Fruit fly (Drosophila melanogaster) whole organism, embryonic: Measurements from ENCODE around the gene CG31549.

Experiments
- Ada2b ChIP-seq: fragments of 200-800 bp; sonication (Bioruptor generic); IDR thresholded peaks from 2 replicates; pipeline ENCODE4 v1.3.6; 2022; ENCODE audit warnings: missing biosample characterization, missing genetic modification characterization
- Bteb2 ChIP-seq: fragments of 200-800 bp; sonication (Bioruptor generic); optimal IDR thresholded peaks from 2 replicates; lab custom pipeline; 2016; ENCODE audit warnings: missing biosample characterization, missing genetic modification characterization
- C15 ChIP-seq: fragments of 200-800 bp; sonication (Bioruptor generic); IDR thresholded peaks from 3 replicates; pipeline ENCODE4 v1.3.6; 2022; ENCODE audit warnings: missing biosample characterization, missing genetic modification characterization
- CG1024 ChIP-seq: fragments of 200-800 bp; sonication (Bioruptor generic); IDR thresholded peaks from 2 replicates; pipeline ENCODE4 v1.3.6; 2022; ENCODE audit warnings: missing biosample characterization, missing genetic modification characterization
- CG11504 ChIP-seq: fragments of 200-800 bp; sonication (Bioruptor generic); optimal IDR thresholded peaks from 3 replicates; lab custom pipeline; 2019; ENCODE audit warnings: missing biosample characterization, mild to moderate bottlenecking, missing genetic modification characterization, moderate library complexity
- CG12744 ChIP-seq: fragments of 200-800 bp; sonication (Bioruptor generic); optimal IDR thresholded peaks from 2 replicates; lab custom pipeline; 2016; ENCODE audit warnings: missing biosample characterization, missing genetic modification characterization
- CG14710 ChIP-seq: fragments of 200-800 bp; sonication (Bioruptor generic); optimal IDR thresholded peaks from 3 replicates; lab custom pipeline; 2019; ENCODE audit warnings: missing biosample characterization, mild to moderate bottlenecking, missing genetic modification characterization, moderate library complexity
- CG15073 ChIP-seq: fragments of 200-800 bp; sonication (Bioruptor generic); optimal IDR thresholded peaks from 2 replicates; lab custom pipeline; 2016; ENCODE audit warnings: missing biosample characterization, missing genetic modification characterization
- CG18599 ChIP-seq: fragments of 200-800 bp; sonication (Bioruptor generic); optimal IDR thresholded peaks from 3 replicates; lab custom pipeline; 2017; ENCODE audit warnings: missing biosample characterization, missing genetic modification characterization, mild to moderate bottlenecking, moderate library complexity, missing genetic modification reagents
- CG2889 ChIP-seq: fragments of 200-800 bp; sonication (Bioruptor generic); IDR thresholded peaks from 3 replicates; pipeline ENCODE4 v1.3.6; 2022; ENCODE audit warnings: missing biosample characterization, missing genetic modification characterization
- CG33213 ChIP-seq: fragments of 200-800 bp; sonication (Bioruptor generic); optimal IDR thresholded peaks from 3 replicates; lab custom pipeline; 2016; ENCODE audit warnings: missing biosample characterization, missing genetic modification characterization
- CG3995 ChIP-seq: fragments of 200-800 bp; sonication (Bioruptor generic); optimal IDR thresholded peaks from 3 replicates; lab custom pipeline; 2016; ENCODE audit warnings: missing biosample characterization, missing genetic modification characterization
- CG6689 ChIP-seq: fragments of 200-800 bp; sonication (Bioruptor generic); IDR thresholded peaks from 2 replicates; pipeline ENCODE4 v1.3.6; 2022; ENCODE audit warnings: missing biosample characterization, missing genetic modification characterization
- CG6813 ChIP-seq: fragments of 200-800 bp; sonication (Bioruptor generic); optimal IDR thresholded peaks from 2 replicates; lab custom pipeline; 2017; ENCODE audit warnings: missing biosample characterization, missing genetic modification characterization, mild to moderate bottlenecking, moderate library complexity, missing genetic modification reagents
- CG7271 ChIP-seq: fragments of 200-800 bp; sonication (Bioruptor generic); optimal IDR thresholded peaks from 2 replicates; lab custom pipeline; 2018; ENCODE audit warnings: missing biosample characterization, mild to moderate bottlenecking, missing genetic modification characterization, moderate library complexity
- CG8765 ChIP-seq: fragments of 200-800 bp; sonication (Bioruptor generic); IDR thresholded peaks from 2 replicates; pipeline ENCODE4 v1.3.6; 2022; ENCODE audit warnings: missing biosample characterization, missing genetic modification characterization
- CG9727 ChIP-seq: fragments of 200-800 bp; sonication (Bioruptor generic); optimal IDR thresholded peaks from 3 replicates; lab custom pipeline; 2017; ENCODE audit warnings: missing biosample characterization, mild to moderate bottlenecking, missing genetic modification characterization
- CG9932 ChIP-seq: fragments of 200-800 bp; sonication (Bioruptor generic); IDR thresholded peaks from 2 replicates; pipeline ENCODE4 v1.3.6; 2022; ENCODE audit warnings: missing biosample characterization, missing genetic modification characterization
- CHES-1-like ChIP-seq: fragments of 200-800 bp; sonication (Bioruptor generic); optimal IDR thresholded peaks from 2 replicates; lab custom pipeline; 2016; ENCODE audit warnings: missing biosample characterization, missing genetic modification characterization
- Dip2 ChIP-seq: fragments of 200-800 bp; sonication (Bioruptor generic); IDR thresholded peaks from 2 replicates; pipeline ENCODE4 v1.3.6; 2022; ENCODE audit warnings: missing biosample characterization, missing genetic modification characterization
- HLHmδ ChIP-seq: fragments of 200-800 bp; sonication (Bioruptor generic); optimal IDR thresholded peaks from 2 replicates; lab custom pipeline; 2018; ENCODE audit warnings: missing biosample characterization, mild to moderate bottlenecking, missing genetic modification characterization, moderate library complexity
- Hmr ChIP-seq: fragments of 200-800 bp; sonication (Bioruptor generic); optimal IDR thresholded peaks from 3 replicates; lab custom pipeline; 2017; ENCODE audit warnings: mild to moderate bottlenecking, missing biosample characterization, missing genetic modification reagents, missing genetic modification characterization
- Kr ChIP-seq: fragments of 200-800 bp; sonication (Bioruptor generic); optimal IDR thresholded peaks from 2 replicates; lab custom pipeline; 2017; ENCODE audit warnings: missing biosample characterization, mild to moderate bottlenecking, missing genetic modification characterization
- NC2α ChIP-seq: fragments of 200-800 bp; sonication (Bioruptor generic); optimal IDR thresholded peaks from 2 replicates; lab custom pipeline; 2016; ENCODE audit warnings: missing biosample characterization, missing genetic modification characterization
- Neu2 ChIP-seq: fragments of 200-800 bp; sonication (Bioruptor generic); optimal IDR thresholded peaks from 3 replicates; lab custom pipeline; 2016; ENCODE audit warnings: missing biosample characterization, missing genetic modification characterization, borderline replicate concordance
- Nf-YB ChIP-seq: fragments of 200-800 bp; sonication (Bioruptor generic); optimal IDR thresholded peaks from 3 replicates; lab custom pipeline; 2019; ENCODE audit warnings: missing biosample characterization, mild to moderate bottlenecking, missing genetic modification characterization, moderate library complexity
- Optix ChIP-seq: fragments of 200-800 bp; sonication (Bioruptor generic); IDR thresholded peaks from 3 replicates; pipeline ENCODE4 v1.3.6; 2022; ENCODE audit warnings: missing biosample characterization, missing genetic modification characterization
- Poxn ChIP-seq: fragments of 200-800 bp; sonication (Bioruptor generic); IDR thresholded peaks from 2 replicates; pipeline ENCODE4 v1.3.6; 2022; ENCODE audit warnings: missing biosample characterization, missing genetic modification characterization
- Side ChIP-seq: fragments of 200-800 bp; sonication (Bioruptor generic); optimal IDR thresholded peaks from 2 replicates; lab custom pipeline; 2016; ENCODE audit warnings: missing biosample characterization, missing genetic modification characterization
- Trl ChIP-seq, 3 experiments: fragments of >200 bp in 2 of 3; fragments of 200-800 bp in 1 of 3; sonication (Bioruptor generic) in 1 of 3; optimal IDR thresholded peaks; 2 replicates in 1 of 3; 3 replicates in 2 of 3; lab custom pipeline; 2016 to 2017; ENCODE audit warnings: missing biosample characterization in 1 of 3, missing genetic modification characterization in 1 of 3
- ara ChIP-seq: fragments of 200-800 bp; sonication (Bioruptor generic); IDR thresholded peaks from 2 replicates; pipeline ENCODE4 v1.3.6; 2022; ENCODE audit warnings: missing biosample characterization, missing genetic modification characterization
- br ChIP-seq: fragments of >200 bp; optimal IDR thresholded peaks from 2 replicates; lab custom pipeline; 2017
- chif ChIP-seq, 2 experiments: fragments of 200-800 bp; sonication (Bioruptor generic); optimal IDR thresholded peaks; 3 replicates each; lab custom pipeline; 2016; ENCODE audit warnings: missing biosample characterization in 2 of 2, missing genetic modification characterization in 2 of 2
- croc ChIP-seq: fragments of 200-800 bp; sonication (Bioruptor generic); conservative IDR thresholded peaks from 3 replicates; pipeline ENCODE4 v1.3.6; 2022; ENCODE audit warnings: missing biosample characterization, missing genetic modification characterization
- dimm ChIP-seq: fragments of 200-800 bp; sonication (Bioruptor generic); IDR thresholded peaks from 2 replicates; pipeline ENCODE4 v1.3.6; 2022; ENCODE audit warnings: missing biosample characterization, missing genetic modification characterization
- disco-r ChIP-seq: fragments of 200-800 bp; sonication (Bioruptor generic); optimal IDR thresholded peaks from 2 replicates; lab custom pipeline; 2016; ENCODE audit warnings: missing biosample characterization, missing genetic modification characterization
- ewg ChIP-seq: fragments of 200-800 bp; sonication (Bioruptor generic); optimal IDR thresholded peaks from 3 replicates; lab custom pipeline; 2017; ENCODE audit warnings: mild to moderate bottlenecking, missing biosample characterization, missing genetic modification reagents, missing genetic modification characterization
- fd96Cb ChIP-seq: fragments of 200-800 bp; sonication (Bioruptor generic); optimal IDR thresholded peaks from 2 replicates; lab custom pipeline; 2018; ENCODE audit warnings: missing biosample characterization, mild to moderate bottlenecking, missing genetic modification characterization, moderate library complexity
- gem ChIP-seq: fragments of 200-800 bp; sonication (Bioruptor generic); optimal IDR thresholded peaks from 2 replicates; lab custom pipeline; 2019; ENCODE audit warnings: missing biosample characterization, mild to moderate bottlenecking, missing genetic modification characterization, moderate library complexity
- knrl ChIP-seq: fragments of 200-800 bp; sonication (Bioruptor generic); IDR thresholded peaks from 3 replicates; pipeline ENCODE4 v1.3.6; 2022; ENCODE audit warnings: missing biosample characterization, missing genetic modification characterization; ENCODE audit not compliant: partially characterized antibody
- oc ChIP-seq: fragments of 200-800 bp; sonication (Bioruptor generic); optimal IDR thresholded peaks from 2 replicates; lab custom pipeline; 2018; ENCODE audit warnings: missing biosample characterization, mild to moderate bottlenecking, missing genetic modification characterization, moderate library complexity
- otp ChIP-seq: fragments of 200-800 bp; sonication (Bioruptor generic); IDR thresholded peaks from 3 replicates; pipeline ENCODE4, ENCODE4 v1.3.6; 2022; ENCODE audit warnings: missing biosample characterization, missing genetic modification characterization
- phol ChIP-seq: fragments of 200-800 bp; sonication (Bioruptor generic); optimal IDR thresholded peaks from 3 replicates; lab custom pipeline; 2018; ENCODE audit warnings: missing biosample characterization, mild to moderate bottlenecking, missing genetic modification characterization, moderate library complexity
- shn ChIP-seq: fragments of 200-800 bp; sonication (Bioruptor generic); optimal IDR thresholded peaks from 3 replicates; lab custom pipeline; 2016; ENCODE audit warnings: missing biosample characterization, missing genetic modification characterization
- slbo ChIP-seq: fragments of 200-800 bp; sonication (Bioruptor generic); IDR thresholded peaks from 2 replicates; pipeline ENCODE4 v1.3.6; 2022; ENCODE audit warnings: missing biosample characterization, missing genetic modification characterization
- so ChIP-seq: fragments of 200-800 bp; sonication (Bioruptor generic); IDR thresholded peaks from 3 replicates; pipeline ENCODE4 v1.3.6; 2022; ENCODE audit warnings: missing biosample characterization, missing genetic modification characterization
- twi ChIP-seq: fragments of 200-800 bp; optimal IDR thresholded peaks from 2 replicates; lab custom pipeline; 2019; ENCODE audit warnings: missing biosample characterization, mild to moderate bottlenecking, missing genetic modification characterization, moderate library complexity
- zf30C ChIP-seq: fragments of 200-800 bp; sonication (Bioruptor generic); optimal IDR thresholded peaks from 3 replicates; lab custom pipeline; 2018; ENCODE audit warnings: missing biosample characterization, mild to moderate bottlenecking, missing genetic modification characterization
- zfh1 ChIP-seq: fragments of 200-800 bp; sonication (Bioruptor generic); IDR thresholded peaks from 3 replicates; pipeline ENCODE4 v1.3.6; 2022; ENCODE audit warnings: missing biosample characterization, missing genetic modification characterization

Gene CG31549

DNA sequence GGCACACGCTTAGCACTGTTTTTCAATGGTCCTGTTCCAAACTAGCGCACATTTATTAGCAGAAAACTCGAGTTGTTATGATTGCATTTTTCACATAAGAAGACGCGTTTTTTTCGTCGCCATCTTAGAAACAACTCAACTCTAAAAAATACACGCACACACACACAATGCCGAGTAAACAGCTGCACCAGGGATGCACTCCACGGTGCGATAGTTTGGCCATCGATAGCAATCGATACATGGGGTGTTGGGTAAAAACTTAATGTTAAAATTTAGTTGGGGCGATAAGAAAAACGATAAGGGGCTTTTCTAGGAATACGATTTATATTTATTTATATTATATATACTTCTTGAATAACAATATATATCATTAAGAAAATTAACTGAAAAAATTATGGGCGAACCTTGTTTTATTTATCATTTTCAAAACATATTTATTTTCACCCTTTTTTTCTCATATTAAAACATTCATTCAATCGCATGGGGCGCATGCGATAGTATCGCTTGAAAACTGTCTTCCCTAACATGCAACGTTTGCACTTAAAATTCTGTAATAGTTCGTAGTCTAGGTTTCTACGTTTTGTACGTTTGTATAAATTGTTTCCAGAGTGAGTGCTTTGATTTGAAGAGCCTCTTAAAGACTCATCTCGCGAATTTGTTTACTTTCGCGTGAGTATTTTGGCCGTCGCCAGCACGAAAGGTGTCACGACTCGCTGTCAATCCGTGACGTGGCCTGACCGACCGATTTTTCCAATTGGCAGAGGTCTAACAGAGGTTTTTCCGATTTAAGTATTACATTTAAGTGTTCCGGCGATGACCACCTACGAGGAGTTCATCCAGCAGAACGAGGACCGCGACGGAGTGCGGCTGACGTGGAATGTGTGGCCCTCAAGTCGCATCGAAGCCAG, 16.8 kb downstream of the CG31549 start, which contains the start of the genes MTA1-like and Sec23 (continued):
- TF ChIP-seq CG33213 (GFP tag; lab: Kevin White, UChicago), result no peak
- TF ChIP-seq CG9932 (GFP tag; lab: Robert Waterston, UW), result peak; percentile 80
- no peak for TF ChIP-seq CG11504 (tag; lab: Kevin White, UChicago)
- peak; percentile 61 for TF ChIP-seq Hmr (GFP tag; lab: Kevin White, UChicago)
- TF ChIP-seq HLHmδ (GFP tag; lab: Kevin White, UChicago), result peak; percentile 41
- TF ChIP-seq chif (GFP tag; optimal IDR thresholded peaks at IDR 0.05; lab: Kevin White, UChicago), result no peak
- TF ChIP-seq br (lab: Kevin White, UChicago), result no peak
- TF ChIP-seq dimm (GFP tag; lab: Robert Waterston, UW), result no peak
- no peak for TF ChIP-seq zf30C
- TF ChIP-seq Optix (GFP tag; lab: Robert Waterston, UW), result no peak
- no peak for TF ChIP-seq so (GFP tag; lab: Robert Waterston, UW)
- no peak for TF ChIP-seq Dip2 (GFP tag; lab: Robert Waterston, UW)
- no peak for TF ChIP-seq Trl (optimal IDR thresholded peaks at IDR 0.05; lab: Kevin White, UChicago)
- TF ChIP-seq Trl (GFP tag; optimal IDR thresholded peaks at IDR 0.05; lab: Kevin White, UChicago), result peak; percentile 14
- TF ChIP-seq CG12744, result no peak
- peak; percentile 36 for TF ChIP-seq Nf-YB (GFP tag; lab: Kevin White, UChicago)
- no peak for TF ChIP-seq croc
- no peak for TF ChIP-seq shn (GFP tag; lab: Kevin White, UChicago)
- TF ChIP-seq C15 (GFP tag; lab: Robert Waterston, UW), result no peak
- TF ChIP-seq fd96Cb (tag; lab: Kevin White, UChicago), result peak; percentile 18
- 0 out of 3 replicates have a peak, but pooled peaks have one; percentile 27 for TF ChIP-seq zfh1 (GFP tag; lab: Robert Waterston, UW)
- no peak for TF ChIP-seq otp
- no peak for TF ChIP-seq CG15073 (GFP tag; lab: Kevin White, UChicago)
- peak; percentile 98 for TF ChIP-seq phol (tag; lab: Kevin White, UChicago)
- peak; percentile 72 for TF ChIP-seq slbo (GFP tag; lab: Robert Waterston, UW)
- no peak for TF ChIP-seq CG2889 (GFP tag; lab: Robert Waterston, UW)
- TF ChIP-seq Neu2, result no peak
- peak; percentile 74 for TF ChIP-seq CG9727 (GFP tag; lab: Kevin White, UChicago)
- peak; percentile 38 for TF ChIP-seq CG18599 (GFP tag; lab: Kevin White, UChicago)
- peak; percentile 77 for TF ChIP-seq CG6689 (GFP tag; lab: Robert Waterston, UW)
- TF ChIP-seq disco-r, result no peak
- TF ChIP-seq Bteb2, result no peak
- TF ChIP-seq CG6813, result peak; percentile 7
- TF ChIP-seq CG1024 (GFP tag; lab: Robert Waterston, UW), result no peak
- TF ChIP-seq CG7271 (tag; lab: Kevin White, UChicago), result no peak
- no peak for TF ChIP-seq ara
- TF ChIP-seq twi (tag; lab: Kevin White, UChicago), result peak; percentile 44
- no peak for TF ChIP-seq NC2α
- peak; percentile 98 for TF ChIP-seq knrl (GFP tag; lab: Robert Waterston, UW)
- no peak; the same call in 1 of the 2 replicates for TF ChIP-seq CG8765
- TF ChIP-seq ewg, result peak; percentile 41
- TF ChIP-seq CHES-1-like (GFP tag; lab: Kevin White, UChicago), result no peak
- no peak for TF ChIP-seq oc (tag; lab: Kevin White, UChicago)
- TF ChIP-seq Poxn (GFP tag; lab: Robert Waterston, UW), result no peak
- no peak for TF ChIP-seq CG3995 (GFP tag; lab: Kevin White, UChicago)
- no peak for TF ChIP-seq Ada2b (GFP tag; lab: Robert Waterston, UW)
- no peak for TF ChIP-seq Side (GFP tag; lab: Kevin White, UChicago)
- TF ChIP-seq Kr (GFP tag; lab: Kevin White, UChicago), result peak; percentile 21
- peak; percentile 85 for TF ChIP-seq CG14710 (tag; lab: Kevin White, UChicago)
- peak; percentile 76 for TF ChIP-seq gem (tag; lab: Kevin White, UChicago)
